Worm (Caenorhabditis elegans) whole organism, midembryonic: Measurements from ENCODE around the gene ZK632.4.

Experiments used
- T22C8.4 ChIP-seq: fragments of 200-800 bp; sonication (Bioruptor generic); IDR thresholded peaks from 2 replicates; pipeline ENCODE4 v1.3.6; 2022; ENCODE audit warnings: missing genetic modification characterization, missing compliant biosample characterization
- cog-1 ChIP-seq: sonication (generic microtip); optimal IDR thresholded peaks from 2 replicates; lab custom pipeline; 2016; ENCODE audit warnings: missing genetic modification characterization, missing compliant biosample characterization
- flt-1 ChIP-seq: fragments of 200-800 bp; sonication (Bioruptor generic); IDR thresholded peaks from 2 replicates; pipeline ENCODE4 v1.3.6; 2022; ENCODE audit warnings: missing genetic modification characterization, missing compliant biosample characterization
- med-1 ChIP-seq: sonication (generic microtip); optimal IDR thresholded peaks from 2 replicates; lab custom pipeline; 2017; ENCODE audit warnings: missing genetic modification characterization, mild to moderate bottlenecking, missing compliant biosample characterization, antibody characterized with exemption, missing genetic modification reagents; ENCODE audit not compliant: insufficient read depth
- ref-1 ChIP-seq: fragments of 200-800 bp; sonication (Bioruptor generic); conservative IDR thresholded peaks from 2 replicates; pipeline ENCODE4 v1.3.6; 2022; ENCODE audit warnings: missing genetic modification reagents, missing genetic modification characterization, missing compliant biosample characterization

ce11 chrIII:9848083-9848482, 40.8 kb upstream of the ZK632.4 start, which contains the start of gene mrpl-36:
- TF ChIP-seq med-1 (GFP tag; lab: Kevin White, UChicago) (no peak), cog-1 (tag; lab: Kevin White, UChicago) (no peak), ref-1 (GFP tag; lab: Robert Waterston, UW) (no peak), flt-1 (GFP tag; lab: Robert Waterston, UW) (no peak), T22C8.4 (GFP tag; lab: Robert Waterston, UW) (no peak)
